Worm (Caenorhabditis elegans) whole organism, midembryonic: ENCODE data around the gene F09C6.12.

ENCODE experiments used
- T22C8.4 ChIP-seq: fragments of 200-800 bp; sonication (Bioruptor generic); IDR thresholded peaks from 2 replicates; pipeline ENCODE4 v1.3.6; 2022; ENCODE audit warnings: missing genetic modification characterization, missing compliant biosample characterization
- cog-1 ChIP-seq: sonication (generic microtip); optimal IDR thresholded peaks from 2 replicates; lab custom pipeline; 2016; ENCODE audit warnings: missing genetic modification characterization, missing compliant biosample characterization
- flt-1 ChIP-seq: fragments of 200-800 bp; sonication (Bioruptor generic); IDR thresholded peaks from 2 replicates; pipeline ENCODE4 v1.3.6; 2022; ENCODE audit warnings: missing genetic modification characterization, missing compliant biosample characterization
- klf-2 ChIP-seq: fragments of 200-800 bp; sonication (Bioruptor generic); conservative IDR thresholded peaks from 2 replicates; pipeline ENCODE4 v1.3.6; 2022; ENCODE audit warnings: missing genetic modification reagents, missing genetic modification characterization, missing compliant biosample characterization
- med-1 ChIP-seq: sonication (generic microtip); optimal IDR thresholded peaks from 2 replicates; lab custom pipeline; 2017; ENCODE audit warnings: missing genetic modification characterization, mild to moderate bottlenecking, missing compliant biosample characterization, antibody characterized with exemption, missing genetic modification reagents; ENCODE audit not compliant: insufficient read depth
- ref-1 ChIP-seq: fragments of 200-800 bp; sonication (Bioruptor generic); conservative IDR thresholded peaks from 2 replicates; pipeline ENCODE4 v1.3.6; 2022; ENCODE audit warnings: missing genetic modification reagents, missing genetic modification characterization, missing compliant biosample characterization
- tab-1 ChIP-seq: fragments of 200-800 bp; sonication (Bioruptor generic); IDR thresholded peaks from 2 replicates; pipeline ENCODE4 v1.3.6; 2022; ENCODE audit warnings: missing genetic modification characterization, missing compliant biosample characterization
- ztf-23 ChIP-seq: fragments of 200-800 bp; sonication (Bioruptor generic); IDR thresholded peaks from 2 replicates; pipeline ENCODE4 v1.3.6; 2022; ENCODE audit warnings: missing genetic modification reagents, missing genetic modification characterization, missing compliant biosample characterization
- ztf-29 ChIP-seq: fragments of 200-800 bp; sonication (Bioruptor generic); IDR thresholded peaks from 2 replicates; pipeline ENCODE4 v1.3.6; 2022; ENCODE audit warnings: missing genetic modification reagents, missing genetic modification characterization, missing compliant biosample characterization

The F09C6.12 gene

DNA sequence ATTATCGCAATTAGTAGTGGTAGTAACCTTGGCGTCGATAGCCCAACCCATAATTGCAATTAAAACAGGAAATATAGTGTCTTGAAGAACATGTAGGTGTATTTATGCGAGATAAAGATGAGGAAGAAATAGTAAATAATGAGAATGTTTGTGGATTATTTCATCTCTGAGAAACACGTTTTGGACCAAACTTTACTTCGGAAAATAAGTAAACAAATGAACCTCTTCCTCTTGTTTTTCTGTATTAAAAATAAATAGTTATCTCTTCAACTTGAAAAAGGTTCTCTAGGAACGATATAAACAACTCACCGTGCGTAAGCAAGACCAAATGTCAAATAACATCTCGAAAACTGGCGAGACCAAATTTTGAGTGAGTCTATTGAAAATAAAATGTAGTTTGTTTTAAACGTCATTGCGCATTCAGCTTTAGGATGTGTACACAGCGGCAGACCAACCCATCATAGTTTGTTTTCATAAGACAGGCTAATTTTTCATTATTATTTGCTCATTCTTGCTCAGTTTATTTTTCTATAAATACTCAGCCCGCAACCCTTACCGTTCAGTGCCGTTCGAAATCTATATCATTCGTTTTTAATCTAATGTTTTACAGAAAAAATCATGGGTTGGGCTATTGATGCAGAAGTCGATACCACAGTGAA lies at the start of gene F09C6.12, which contains the start of gene F09C6.11:
F09C6.12 (plus strand) TSS at position 609 of the 659 bp plus-strand sequence.
F09C6.11 (minus strand) TSS at position 51 of the 659 bp plus-strand sequence.
- TF ChIP-seq T22C8.4 (no peak), cog-1 (tag; lab: Kevin White, UChicago) (no peak), klf-2 (GFP tag; lab: Robert Waterston, UW) (no peak), med-1 (GFP tag; lab: Kevin White, UChicago) (no peak), ztf-29 (GFP tag; lab: Robert Waterston, UW) (no peak), flt-1 (GFP tag; lab: Robert Waterston, UW) (no peak), ztf-23 (GFP tag; lab: Robert Waterston, UW) (no peak)

DNA sequence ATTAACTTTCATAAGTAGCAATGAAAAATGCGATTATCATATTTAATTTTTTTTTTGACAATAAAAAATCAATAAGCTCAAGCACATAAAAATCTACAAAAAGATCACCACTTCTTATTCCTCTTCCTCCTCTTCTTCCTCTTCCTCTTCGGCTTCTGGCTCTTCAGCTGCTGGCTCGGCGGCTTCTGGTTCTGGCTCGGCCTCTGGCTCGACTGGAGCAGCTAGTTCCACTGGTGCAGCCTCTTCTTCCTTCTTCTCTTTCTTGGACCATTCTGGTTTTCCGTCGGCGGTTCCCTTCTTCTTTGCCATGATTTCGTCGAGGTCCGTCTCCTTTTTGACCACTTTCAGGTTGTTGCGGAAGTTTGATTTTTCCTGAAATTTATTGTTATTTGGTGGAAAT lies 49.0 kb upstream of the F09C6.12 start:
- TF ChIP-seq T22C8.4: no peak
- TF ChIP-seq ref-1 (GFP tag; lab: Robert Waterston, UW): no peak
- no peak for TF ChIP-seq tab-1
- TF ChIP-seq flt-1 (GFP tag; lab: Robert Waterston, UW): no peak
- no peak for TF ChIP-seq klf-2 (GFP tag; lab: Robert Waterston, UW)
- no peak for TF ChIP-seq ztf-29 (GFP tag; lab: Robert Waterston, UW)
- TF ChIP-seq ztf-23 (GFP tag; lab: Robert Waterston, UW): no peak

DNA sequence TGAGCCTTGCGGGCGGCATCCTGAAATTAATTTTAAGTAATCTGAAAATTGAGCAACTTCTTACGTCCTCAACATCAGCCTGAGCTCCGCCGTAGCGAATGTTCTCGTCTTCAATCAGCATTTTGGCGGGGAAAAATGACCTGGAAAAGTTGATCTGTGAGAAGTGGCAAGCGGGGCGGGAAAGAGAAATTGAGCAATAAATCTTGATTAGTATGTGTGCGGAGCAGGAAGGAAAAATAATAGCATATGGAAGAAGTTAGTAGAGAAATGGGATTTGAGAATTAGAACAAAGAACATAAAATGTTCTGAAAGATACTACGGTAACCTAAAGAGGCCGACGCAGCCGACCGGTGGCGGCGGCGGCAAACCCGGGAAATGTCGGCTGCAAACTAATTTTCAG lies 47.7 kb upstream of the F09C6.12 start, which contains the start of gene tni-3:
tni-3 (minus strand) TSS at position 140 of the 400 bp plus-strand sequence.
- TF ChIP-seq T22C8.4 (no peak), ztf-23 (GFP tag; lab: Robert Waterston, UW) (no peak), ztf-29 (GFP tag; lab: Robert Waterston, UW) (no peak), cog-1 (tag; lab: Kevin White, UChicago) (no peak), klf-2 (GFP tag; lab: Robert Waterston, UW) (no peak), tab-1 (no peak), flt-1 (GFP tag; lab: Robert Waterston, UW) (no peak), ref-1 (GFP tag; lab: Robert Waterston, UW) (no peak), med-1 (GFP tag; lab: Kevin White, UChicago) (no peak)

DNA sequence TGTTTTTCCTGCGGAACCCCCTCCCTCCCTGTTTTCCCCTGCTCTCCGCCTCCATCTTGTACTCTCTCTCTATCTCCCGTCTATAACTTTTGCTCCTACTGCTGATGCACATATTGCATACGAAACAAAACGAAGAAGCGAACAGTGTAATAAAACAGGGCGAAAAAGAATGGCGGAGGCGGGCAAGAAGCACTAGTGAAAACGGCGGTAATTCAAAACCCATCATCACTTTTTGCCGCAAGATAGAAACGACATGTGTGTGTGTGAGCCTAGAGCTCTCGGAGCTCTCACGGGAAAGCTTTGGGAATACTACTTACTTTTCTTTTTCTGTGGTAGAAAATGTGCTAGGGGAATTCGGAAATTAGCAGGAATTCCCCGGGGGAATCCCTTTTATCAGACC lies 46.6 kb upstream of the F09C6.12 start:
- no peak for TF ChIP-seq ztf-23 (GFP tag; lab: Robert Waterston, UW)
- TF ChIP-seq ztf-29 (GFP tag; lab: Robert Waterston, UW): no peak
- TF ChIP-seq flt-1 (GFP tag; lab: Robert Waterston, UW): no peak
- no peak for TF ChIP-seq med-1 (GFP tag; lab: Kevin White, UChicago)
- no peak for TF ChIP-seq T22C8.4
- TF ChIP-seq cog-1 (tag; lab: Kevin White, UChicago): no peak
- no peak for TF ChIP-seq ref-1 (GFP tag; lab: Robert Waterston, UW)

DNA sequence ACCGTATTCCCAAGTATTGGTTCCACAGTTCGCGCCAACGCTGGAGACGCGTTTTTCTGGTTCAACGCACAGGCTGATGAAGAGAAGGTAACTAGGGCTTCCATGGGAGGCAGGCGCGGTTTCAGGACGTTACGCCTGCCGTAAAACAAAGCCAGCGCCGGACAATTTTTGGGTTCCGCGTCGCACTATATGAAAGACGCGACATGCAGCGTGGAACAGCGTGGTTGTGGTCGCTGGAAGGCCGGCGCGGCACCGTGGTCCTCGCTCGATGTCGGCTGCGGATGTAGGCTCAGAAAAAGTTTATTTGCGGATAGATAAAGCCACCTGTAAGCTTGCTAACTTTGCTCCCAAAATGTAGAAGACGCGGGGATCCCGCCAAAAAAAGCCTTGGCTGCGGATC lies 44.2 kb upstream of the F09C6.12 start:
- no peak for TF ChIP-seq T22C8.4
- no peak for TF ChIP-seq flt-1 (GFP tag; lab: Robert Waterston, UW)
- TF ChIP-seq med-1 (GFP tag; lab: Kevin White, UChicago): no peak
- TF ChIP-seq tab-1: no peak
- no peak for TF ChIP-seq ref-1 (GFP tag; lab: Robert Waterston, UW)
- TF ChIP-seq ztf-23 (GFP tag; lab: Robert Waterston, UW): no peak
- no peak for TF ChIP-seq cog-1 (tag; lab: Kevin White, UChicago)
- no peak for TF ChIP-seq ztf-29 (GFP tag; lab: Robert Waterston, UW)
- no peak for TF ChIP-seq klf-2 (GFP tag; lab: Robert Waterston, UW)

DNA sequence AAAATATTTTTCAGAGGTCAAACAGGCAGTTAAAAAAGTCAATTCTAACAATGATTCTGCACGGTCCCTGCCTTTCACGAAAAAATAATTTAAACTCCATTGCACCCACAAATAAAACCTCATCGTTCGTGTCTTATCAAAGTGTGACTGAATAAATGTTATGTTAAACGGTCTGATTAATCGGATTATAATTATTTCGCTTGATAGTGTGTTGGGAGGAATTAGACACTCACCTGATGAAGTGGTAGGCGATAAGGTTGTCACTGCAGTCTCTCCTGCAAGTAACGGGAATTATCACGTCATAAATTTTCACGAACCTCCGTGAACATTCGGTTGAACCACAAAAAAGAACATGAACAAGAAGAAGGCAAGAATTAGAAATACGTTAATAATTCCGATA lies 42.4 kb upstream of the F09C6.12 start:
- TF ChIP-seq T22C8.4 (no peak), ref-1 (GFP tag; lab: Robert Waterston, UW) (no peak)

DNA sequence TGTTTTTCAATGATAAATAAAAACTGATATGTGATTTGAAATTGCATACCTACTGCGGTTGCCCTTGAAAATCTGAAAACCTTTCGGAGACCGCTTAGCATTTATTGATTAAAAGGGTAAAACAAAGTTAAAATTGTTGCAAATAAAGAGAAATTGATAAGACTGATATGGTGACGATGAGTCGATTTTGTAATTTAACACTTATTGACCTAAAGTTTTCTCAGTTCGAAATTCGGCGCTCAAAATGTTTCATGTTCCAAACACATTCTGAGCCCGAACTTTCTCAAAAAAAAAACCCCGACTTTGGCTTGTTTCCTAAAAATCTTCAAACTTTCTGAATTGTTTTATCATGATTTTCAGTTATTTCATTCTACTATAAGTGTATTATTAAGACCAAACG lies 41.7 kb upstream of the F09C6.12 start, which contains the start of gene clec-40:
clec-40 (minus strand) TSS at position 101 of the 400 bp plus-strand sequence.
- TF ChIP-seq ref-1 (GFP tag; lab: Robert Waterston, UW) (no peak), tab-1 (no peak), flt-1 (GFP tag; lab: Robert Waterston, UW) (no peak), ztf-29 (GFP tag; lab: Robert Waterston, UW) (no peak), med-1 (GFP tag; lab: Kevin White, UChicago) (no peak), T22C8.4 (no peak), ztf-23 (GFP tag; lab: Robert Waterston, UW) (no peak), cog-1 (tag; lab: Kevin White, UChicago) (no peak), klf-2 (GFP tag; lab: Robert Waterston, UW) (no peak)

DNA sequence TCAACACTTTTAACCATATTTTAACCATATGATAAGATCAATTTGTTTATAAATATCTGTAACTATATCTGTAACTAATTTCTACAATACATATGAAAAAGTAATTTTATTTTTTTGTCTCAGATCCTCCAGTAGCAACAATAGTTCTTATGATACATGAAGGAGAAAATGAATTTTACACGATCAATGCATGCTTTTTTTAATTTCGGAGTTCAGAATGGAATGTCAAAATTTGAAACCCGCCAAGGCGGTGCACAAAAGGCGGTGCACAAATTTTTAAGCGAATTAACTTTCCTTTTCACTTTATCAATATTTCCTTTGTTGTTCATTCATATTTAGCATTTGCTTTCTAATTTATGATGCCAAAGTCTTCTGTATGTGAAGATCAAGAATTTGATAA lies 39.7 kb upstream of the F09C6.12 start, which contains the start of gene clec-25:
clec-25 (plus strand) TSS at position 301 of the 400 bp plus-strand sequence.
- TF ChIP-seq cog-1 (tag; lab: Kevin White, UChicago) (no peak), klf-2 (GFP tag; lab: Robert Waterston, UW) (no peak), tab-1 (no peak), flt-1 (GFP tag; lab: Robert Waterston, UW) (no peak), med-1 (GFP tag; lab: Kevin White, UChicago) (no peak), ref-1 (GFP tag; lab: Robert Waterston, UW) (no peak), T22C8.4 (no peak), ztf-29 (GFP tag; lab: Robert Waterston, UW) (no peak), ztf-23 (GFP tag; lab: Robert Waterston, UW) (no peak)

DNA sequence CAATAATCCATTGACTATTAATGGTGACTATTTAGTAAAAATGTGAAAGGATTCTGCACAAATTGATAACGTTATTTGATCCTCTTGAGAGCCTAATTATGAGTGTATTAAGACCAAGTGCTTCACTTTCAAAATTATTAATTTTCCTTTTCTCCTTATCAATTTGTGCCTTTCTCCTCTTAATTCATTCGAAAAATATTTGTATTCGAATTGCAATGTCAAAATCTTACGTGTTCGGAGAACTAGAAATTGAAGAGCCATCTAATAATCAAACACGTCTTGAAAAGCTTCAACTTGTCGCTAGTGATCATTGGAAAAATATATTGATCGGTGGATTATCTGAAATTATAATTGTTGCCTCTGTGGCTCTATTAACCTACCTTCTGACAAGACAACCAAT lies 34.2 kb upstream of the F09C6.12 start, which contains the start of the genes clec-36 and clec-26:
clec-36 (minus strand) TSS at position 101 of the 400 bp plus-strand sequence.
clec-26 (plus strand) TSS at position 114 of the 400 bp plus-strand sequence.
- TF ChIP-seq med-1 (GFP tag; lab: Kevin White, UChicago): no peak
- TF ChIP-seq ztf-29 (GFP tag; lab: Robert Waterston, UW): no peak
